Fruit fly (Drosophila melanogaster) whole organism, embryonic: Measurements from ENCODE around the gene Sp7.

Experiments
- ATbp ChIP-seq: fragments of 200-800 bp; sonication (Bioruptor generic); optimal IDR thresholded peaks from 2 replicates; lab custom pipeline; 2017; ENCODE audit warnings: missing biosample characterization, mild to moderate bottlenecking, missing genetic modification characterization, missing genetic modification reagents
- Asciz ChIP-seq: fragments of 200-800 bp; sonication (Bioruptor generic); optimal IDR thresholded peaks from 2 replicates; lab custom pipeline; 2017; ENCODE audit warnings: missing biosample characterization, mild to moderate bottlenecking, missing genetic modification characterization, missing genetic modification reagents
- Awh ChIP-seq: fragments of 200-800 bp; sonication (Bioruptor generic); IDR thresholded peaks from 2 replicates; pipeline ENCODE4, ENCODE4 v1.3.6; 2022; ENCODE audit warnings: missing biosample characterization, missing genetic modification characterization
- CG11696 ChIP-seq: fragments of 200-800 bp; sonication (Bioruptor generic); IDR thresholded peaks from 2 replicates; pipeline ENCODE4 v1.3.6; 2022; ENCODE audit warnings: missing biosample characterization, missing genetic modification characterization
- CG12071 ChIP-seq: fragments of 200-800 bp; sonication (Bioruptor generic); optimal IDR thresholded peaks from 3 replicates; lab custom pipeline; 2018; ENCODE audit warnings: missing biosample characterization, mild to moderate bottlenecking, missing genetic modification characterization
- CG1233 ChIP-seq: fragments of 200-800 bp; sonication (Bioruptor generic); optimal IDR thresholded peaks from 4 replicates; lab custom pipeline; 2018; ENCODE audit warnings: missing biosample characterization, mild to moderate bottlenecking, missing genetic modification characterization
- CG13424 ChIP-seq: fragments of 200-800 bp; sonication (Bioruptor generic); optimal IDR thresholded peaks from 2 replicates; lab custom pipeline; 2019; ENCODE audit warnings: missing biosample characterization, mild to moderate bottlenecking, missing genetic modification characterization, moderate library complexity
- CG14441 ChIP-seq: fragments of 200-800 bp; sonication (Bioruptor generic); IDR thresholded peaks from 2 replicates; pipeline ENCODE4 v1.3.6; 2022; ENCODE audit warnings: missing biosample characterization, missing genetic modification characterization
- CG15269 ChIP-seq: fragments of 200-800 bp; sonication (Bioruptor generic); optimal IDR thresholded peaks from 2 replicates; lab custom pipeline; 2018; ENCODE audit warnings: missing biosample characterization, mild to moderate bottlenecking, missing genetic modification characterization, moderate library complexity
- CG1529 ChIP-seq: fragments of 200-800 bp; sonication (Bioruptor generic); optimal IDR thresholded peaks from 3 replicates; lab custom pipeline; 2018; ENCODE audit warnings: missing biosample characterization, missing genetic modification characterization
- CG15514 ChIP-seq: fragments of 200-800 bp; sonication (Bioruptor generic); optimal IDR thresholded peaks from 3 replicates; lab custom pipeline; 2017; ENCODE audit warnings: missing biosample characterization, missing genetic modification characterization, mild to moderate bottlenecking, moderate library complexity, missing genetic modification reagents
- CG15601 ChIP-seq: fragments of 200-800 bp; sonication (Bioruptor generic); optimal IDR thresholded peaks from 3 replicates; lab custom pipeline; 2019; ENCODE audit warnings: missing biosample characterization, mild to moderate bottlenecking, missing genetic modification characterization, moderate library complexity
- CG15696 ChIP-seq: fragments of 200-800 bp; sonication (Bioruptor generic); optimal IDR thresholded peaks from 2 replicates; lab custom pipeline; 2019; ENCODE audit warnings: missing biosample characterization, mild to moderate bottlenecking, missing genetic modification characterization, moderate library complexity
- CG17802 ChIP-seq: fragments of 200-800 bp; sonication (Bioruptor generic); optimal IDR thresholded peaks from 2 replicates; lab custom pipeline; 2018; ENCODE audit warnings: missing biosample characterization, mild to moderate bottlenecking, missing genetic modification characterization, moderate library complexity
- CG17912 ChIP-seq: fragments of 200-800 bp; sonication (Bioruptor generic); optimal IDR thresholded peaks from 2 replicates; lab custom pipeline; 2018; ENCODE audit warnings: missing biosample characterization, mild to moderate bottlenecking, missing genetic modification characterization
- CG2199 ChIP-seq: fragments of 200-800 bp; sonication (Bioruptor generic); IDR thresholded peaks from 3 replicates; pipeline ENCODE4 v1.3.6; 2022; ENCODE audit warnings: missing biosample characterization, missing genetic modification characterization
- CG32532 ChIP-seq: fragments of 200-800 bp; sonication (Bioruptor generic); IDR thresholded peaks from 2 replicates; pipeline ENCODE4 v1.3.6; 2022; ENCODE audit warnings: missing biosample characterization, missing genetic modification characterization
- CG33557 ChIP-seq: fragments of 200-800 bp; sonication (Bioruptor generic); optimal IDR thresholded peaks from 2 replicates; lab custom pipeline; 2019; ENCODE audit warnings: missing biosample characterization, mild to moderate bottlenecking, missing genetic modification characterization, moderate library complexity
- CG3407 ChIP-seq: fragments of 200-800 bp; sonication (Bioruptor generic); optimal IDR thresholded peaks from 2 replicates; lab custom pipeline; 2018; ENCODE audit warnings: missing biosample characterization, mild to moderate bottlenecking, missing genetic modification characterization
- CG4707 ChIP-seq: fragments of 200-800 bp; sonication (Bioruptor generic); optimal IDR thresholded peaks from 2 replicates; lab custom pipeline; 2018; ENCODE audit warnings: missing biosample characterization, mild to moderate bottlenecking, missing genetic modification characterization, moderate library complexity
- CG4820 ChIP-seq: fragments of 200-800 bp; sonication (Bioruptor generic); optimal IDR thresholded peaks from 3 replicates; lab custom pipeline; 2016; ENCODE audit warnings: missing biosample characterization, missing genetic modification characterization
- CG7839 ChIP-seq: fragments of 200-800 bp; sonication (Bioruptor generic); optimal IDR thresholded peaks from 3 replicates; lab custom pipeline; 2018; ENCODE audit warnings: missing biosample characterization, mild to moderate bottlenecking, missing genetic modification characterization, moderate library complexity
- CG8290 ChIP-seq, 3 experiments: fragments of 200-800 bp; sonication (Bioruptor generic); optimal IDR thresholded peaks; 2 replicates each; lab custom pipeline; 2016 to 2019; ENCODE audit warnings: missing biosample characterization in 3 of 3, missing genetic modification characterization in 3 of 3, mild to moderate bottlenecking in 2 of 3, moderate library complexity in 1 of 3
- CG8388 ChIP-seq: fragments of 200-800 bp; sonication (Bioruptor generic); optimal IDR thresholded peaks from 2 replicates; lab custom pipeline; 2019; ENCODE audit warnings: missing biosample characterization, mild to moderate bottlenecking, missing genetic modification characterization, moderate library complexity
- Deaf1 ChIP-seq: fragments of 200-800 bp; optimal IDR thresholded peaks from 3 replicates; lab custom pipeline; 2019; ENCODE audit warnings: missing biosample characterization, mild to moderate bottlenecking, missing genetic modification characterization, moderate library complexity
- Hr51 ChIP-seq, 2 experiments: fragments of 200-800 bp; sonication (Bioruptor generic); optimal IDR thresholded peaks; 2 replicates in 1 of 2; 3 replicates in 1 of 2; lab custom pipeline; 2016 to 2018; ENCODE audit warnings: missing biosample characterization in 2 of 2, missing genetic modification characterization in 2 of 2, mild to moderate bottlenecking in 1 of 2, moderate library complexity in 1 of 2
- Med ChIP-seq: fragments of 200-800 bp; sonication (Bioruptor generic); peaks from one replicate; lab custom pipeline; 2016; ENCODE audit warnings: missing biosample characterization, missing genetic modification characterization, mild to moderate bottlenecking, inconsistent platforms, moderate library complexity
- NfI ChIP-seq: fragments of 200-800 bp; sonication (Bioruptor generic); optimal IDR thresholded peaks from 3 replicates; lab custom pipeline; 2018; ENCODE audit warnings: missing biosample characterization, mild to moderate bottlenecking, missing genetic modification characterization, moderate library complexity
- Oli ChIP-seq: fragments of 200-800 bp; sonication (Bioruptor generic); optimal IDR thresholded peaks from 2 replicates; lab custom pipeline; 2018; ENCODE audit warnings: missing biosample characterization, mild to moderate bottlenecking, missing genetic modification characterization, moderate library complexity
- Side ChIP-seq: fragments of 200-800 bp; sonication (Bioruptor generic); optimal IDR thresholded peaks from 2 replicates; lab custom pipeline; 2016; ENCODE audit warnings: missing biosample characterization, missing genetic modification characterization
- Sox100B ChIP-seq: fragments of 200-800 bp; sonication (Bioruptor generic); optimal IDR thresholded peaks from 3 replicates; lab custom pipeline; 2018; ENCODE audit warnings: missing biosample characterization, mild to moderate bottlenecking, missing genetic modification characterization
- TFAM ChIP-seq: fragments of 200-800 bp; sonication (Bioruptor generic); optimal IDR thresholded peaks from 2 replicates; lab custom pipeline; 2017; ENCODE audit warnings: missing biosample characterization, missing genetic modification characterization, inconsistent platforms
- btn ChIP-seq: fragments of 200-800 bp; sonication (Bioruptor generic); optimal IDR thresholded peaks from 2 replicates; lab custom pipeline; 2016; ENCODE audit warnings: missing biosample characterization, missing genetic modification characterization
- en ChIP-seq: fragments of 200-800 bp; sonication (Bioruptor generic); optimal IDR thresholded peaks from 2 replicates; lab custom pipeline; 2016; ENCODE audit warnings: missing biosample characterization, missing genetic modification characterization
- fd102C ChIP-seq: fragments of 200-800 bp; sonication (Bioruptor generic); optimal IDR thresholded peaks from 2 replicates; lab custom pipeline; 2018; ENCODE audit warnings: missing biosample characterization, mild to moderate bottlenecking, missing genetic modification characterization, moderate library complexity
- lov ChIP-seq, 2 experiments: fragments of 200-800 bp in 1 of 2; fragments of >200 bp in 1 of 2; sonication (Bioruptor generic) in 1 of 2; IDR thresholded peaks in 1 of 2; optimal IDR thresholded peaks in 1 of 2; 2 replicates in 1 of 2; 3 replicates in 1 of 2; pipeline versions ENCODE4 v1.3.6 to Lab custom; 2017 to 2022; ENCODE audit warnings: missing biosample characterization in 1 of 2, missing genetic modification characterization in 1 of 2
- pan ChIP-seq, 4 experiments: fragments of >200 bp in 3 of 4; fragments of 200-800 bp in 1 of 4; sonication (Bioruptor generic) in 1 of 4; optimal IDR thresholded peaks in 3 of 4; IDR thresholded peaks in 1 of 4; 2 replicates each; pipeline versions ENCODE4 v1.3.6 to Lab custom; 2017 to 2022; ENCODE audit warnings: missing biosample characterization in 2 of 4, missing genetic modification characterization in 2 of 4, mixed read lengths in 1 of 4
- stwl ChIP-seq: fragments of 200-800 bp; sonication (Bioruptor generic); optimal IDR thresholded peaks from 3 replicates; lab custom pipeline; 2018; ENCODE audit warnings: missing biosample characterization, mild to moderate bottlenecking, missing genetic modification characterization, moderate library complexity
- tin ChIP-seq: fragments of 200-800 bp; sonication (Bioruptor generic); optimal IDR thresholded peaks from 3 replicates; lab custom pipeline; 2016; ENCODE audit warnings: missing biosample characterization, missing genetic modification characterization
- trem ChIP-seq: fragments of 200-800 bp; optimal IDR thresholded peaks from 3 replicates; lab custom pipeline; 2019; ENCODE audit warnings: missing biosample characterization, mild to moderate bottlenecking, missing genetic modification characterization, moderate library complexity
- ttk ChIP-seq: fragments of 200-800 bp; sonication (Bioruptor generic); IDR thresholded peaks from 2 replicates; pipeline ENCODE4 v2.1.2; 2022; ENCODE audit warnings: missing biosample characterization, missing genetic modification characterization
- twi ChIP-seq: fragments of 200-800 bp; optimal IDR thresholded peaks from 2 replicates; lab custom pipeline; 2019; ENCODE audit warnings: missing biosample characterization, mild to moderate bottlenecking, missing genetic modification characterization, moderate library complexity
- zen2 ChIP-seq: fragments of 200-800 bp; sonication (Bioruptor generic); IDR thresholded peaks from 3 replicates; pipeline ENCODE4 v1.3.6; 2022; ENCODE audit warnings: missing biosample characterization, missing genetic modification characterization; ENCODE audit not compliant: partially characterized antibody

Sp7 gene

DNA sequence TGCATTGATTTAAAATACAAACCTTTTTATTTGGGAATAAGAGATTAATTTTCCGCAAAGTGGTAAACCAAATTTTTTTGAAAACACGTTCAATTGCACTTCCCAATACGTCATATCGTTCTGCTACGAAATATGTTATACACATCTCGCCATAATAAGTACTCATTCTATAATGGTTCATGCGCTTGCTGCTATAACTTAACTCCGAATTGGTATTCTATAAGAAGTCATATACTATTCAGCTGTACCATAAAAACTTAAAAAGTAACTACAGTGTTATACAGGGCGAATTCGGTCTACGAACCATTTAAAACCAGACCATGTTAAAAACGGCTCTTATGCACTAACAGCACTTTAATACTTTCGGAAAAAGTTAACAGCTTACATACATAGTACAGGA lies 20.0 kb downstream of the Sp7 start (continued):
- TF ChIP-seq CG8290 (GFP tag; optimal IDR thresholded peaks at IDR 0.05; lab: Kevin White, UChicago) (no peak), CG8290 (tag; optimal IDR thresholded peaks at IDR 0.05; lab: Kevin White, UChicago) (peak in 1 of 2 experiments; percentile 18), lov (optimal IDR thresholded peaks at IDR 0.05; lab: Kevin White, UChicago) (no peak), lov (GFP tag; IDR thresholded peaks at IDR 0.05; lab: Robert Waterston, UW) (peak; percentile 78; the same call in 2 of the 3 replicates), Sox100B (GFP tag; lab: Kevin White, UChicago) (peak; percentile 37), CG4820 (peak; percentile 26), en (GFP tag; lab: Kevin White, UChicago) (no peak), trem (tag; lab: Kevin White, UChicago) (no peak), NfI (GFP tag; lab: Kevin White, UChicago) (peak; percentile 64), CG2199 (GFP tag; lab: Robert Waterston, UW) (0 out of 3 replicates have a peak, but pooled peaks have one; percentile 24), CG32532 (peak; percentile 48; the same call in 1 of the 2 replicates), CG1233 (peak; percentile 57), CG11696 (0 out of 2 replicates have a peak, but pooled peaks have one; percentile 8), ttk (GFP tag; lab: Robert Waterston, UW) (peak; percentile 10; the same call in 1 of the 2 replicates), CG33557 (GFP tag; lab: Kevin White, UChicago) (peak; percentile 39), CG13424 (peak; percentile 47), CG15696 (tag; lab: Kevin White, UChicago) (peak; percentile 11), CG4707 (GFP tag; lab: Kevin White, UChicago) (peak; percentile 79), pan (optimal IDR thresholded peaks at IDR 0.05; lab: Kevin White, UChicago) (no peak), pan (GFP tag; optimal IDR thresholded peaks at IDR 0.05 in 1 of 2, IDR thresholded peaks at IDR 0.05 in 1 of 2) (no peak), twi (tag; lab: Kevin White, UChicago) (no peak), CG14441 (GFP tag; lab: Robert Waterston, UW) (0 out of 2 replicates have a peak, but pooled peaks have one; percentile 21), CG17802 (tag; lab: Kevin White, UChicago) (peak; percentile 39), TFAM (GFP tag; lab: Kevin White, UChicago) (no peak), Asciz (GFP tag; lab: Kevin White, UChicago) (peak; percentile 57), CG8388 (peak; percentile 29), CG15601 (tag; lab: Kevin White, UChicago) (peak; percentile 37), tin (GFP tag; lab: Kevin White, UChicago) (no peak), Deaf1 (tag; lab: Kevin White, UChicago) (no peak), Hr51 (GFP tag; optimal IDR thresholded peaks at IDR 0.05; lab: Kevin White, UChicago) (peak in 1 of 2 experiments; percentile 38), CG15269 (tag; lab: Kevin White, UChicago) (peak; percentile 50), zen2 (GFP tag; lab: Robert Waterston, UW) (peak; percentile 16; the same call in 1 of the 3 replicates), fd102C (peak; percentile 20), Side (no peak), Oli (tag; lab: Kevin White, UChicago) (peak; percentile 42), CG15514 (peak; percentile 2), btn (GFP tag; lab: Kevin White, UChicago) (peak; percentile 25), CG12071 (peak; percentile 60), Med (GFP tag; lab: Kevin White, UChicago) (no peak), stwl (tag; lab: Kevin White, UChicago) (peak; percentile 57), CG1529 (GFP tag; lab: Kevin White, UChicago) (peak; percentile 17), Awh (GFP tag; lab: Robert Waterston, UW) (peak; percentile 49; the same call in 1 of the 2 replicates), CG7839 (tag; lab: Kevin White, UChicago) (peak; percentile 31), CG17912 (GFP tag; lab: Kevin White, UChicago) (peak; percentile 74), ATbp (peak; percentile 57), CG3407 (peak; percentile 28)
